Fruit fly (Drosophila melanogaster): ENCODE data around the gene CG13250.

DNA sequence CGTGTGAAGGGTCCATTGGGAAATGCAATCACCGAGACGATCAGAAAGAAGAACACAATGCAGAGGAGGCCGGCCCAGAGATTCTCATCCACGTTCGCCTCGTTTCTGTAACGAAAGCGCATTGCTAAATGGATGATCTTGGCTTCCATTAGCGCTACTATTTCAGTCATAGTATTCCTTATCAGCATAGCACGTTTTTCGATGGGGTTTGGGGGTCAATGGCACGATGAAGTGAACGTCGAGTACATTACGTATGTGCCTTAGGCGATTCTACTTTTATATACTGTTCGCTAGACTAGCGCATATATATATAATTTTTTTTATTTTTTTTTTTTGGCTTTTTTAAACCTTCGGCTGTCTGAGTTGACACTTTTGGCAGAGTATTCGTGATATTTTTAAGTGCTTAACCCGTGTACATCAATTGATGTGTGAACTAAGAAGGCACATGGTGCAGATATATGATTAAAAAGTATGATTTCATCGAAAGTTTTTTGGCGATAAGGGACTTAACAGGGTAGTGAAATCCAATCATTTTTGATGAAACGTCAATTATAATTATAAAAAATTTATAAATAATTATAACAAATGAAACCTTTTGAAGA, 9.0 kb upstream of the CG13250 start:
- peak; percentile 60 for TF ChIP-seq Mnt (GFP tag; optimal IDR thresholded peaks at IDR 0.05)
- no peak for TF ChIP-seq CG1620 (GFP tag; optimal IDR thresholded peaks at IDR 0.05)
- TF ChIP-seq CG14711 (tag; optimal IDR thresholded peaks at IDR 0.05) = no peak
- TF ChIP-seq toe (GFP tag; optimal IDR thresholded peaks at IDR 0.05) = no peak
- no peak for TF ChIP-seq CG7045 (GFP tag; optimal IDR thresholded peaks at IDR 0.05)
- no peak for TF ChIP-seq CG5204 (GFP tag; optimal IDR thresholded peaks at IDR 0.05)
- TF ChIP-seq Crg-1 (GFP tag; optimal IDR thresholded peaks at IDR 0.05) = no peak
- TF ChIP-seq bab1 (GFP tag; optimal IDR thresholded peaks at IDR 0.05) = no peak
- no peak for TF ChIP-seq cnc (optimal IDR thresholded peaks at IDR 0.05)
